Worm (Caenorhabditis elegans) whole organism, mixed stage, embryonic: ENCODE measurements around the gene sel-1.

Experiments used
- M03D4.4 ChIP-seq: sonication (generic microtip); optimal IDR thresholded peaks from 2 replicates; lab custom pipeline; 2017; ENCODE audit warnings: mild to moderate bottlenecking, missing genetic modification characterization, missing compliant biosample characterization
- bed-3 ChIP-seq: fragments of 200-800 bp; sonication (Bioruptor generic); optimal IDR thresholded peaks from 3 replicates; lab custom pipeline; 2018; ENCODE audit warnings: mild to moderate bottlenecking, missing genetic modification characterization, moderate library complexity, missing compliant biosample characterization
- blmp-1 ChIP-seq: fragments of 150-350 bp; optimal IDR thresholded peaks from 2 replicates; lab custom pipeline; 2014; ENCODE audit warnings: missing biosample characterization, missing genetic modification characterization
- ceh-39 ChIP-seq: fragments of 150-350 bp; optimal IDR thresholded peaks from 2 replicates; lab custom pipeline; 2014; ENCODE audit warnings: missing biosample characterization, missing genetic modification characterization
- ceh-83 ChIP-seq: fragments of 200-800 bp; sonication (Bioruptor generic); optimal IDR thresholded peaks from 2 replicates; lab custom pipeline; 2018; ENCODE audit warnings: mild to moderate bottlenecking, missing genetic modification characterization, missing compliant biosample characterization
- ces-1 ChIP-seq: fragments of 150-350 bp; optimal IDR thresholded peaks from 2 replicates; lab custom pipeline; 2014; ENCODE audit warnings: missing biosample characterization, missing genetic modification reagents, missing genetic modification characterization
- cnd-1 ChIP-seq: fragments of 200-800 bp; sonication (Bioruptor generic); optimal IDR thresholded peaks from 2 replicates; lab custom pipeline; 2018; ENCODE audit warnings: mild to moderate bottlenecking, missing genetic modification characterization, missing compliant biosample characterization
- drap-1 ChIP-seq: fragments of 200-800 bp; sonication (Bioruptor generic); optimal IDR thresholded peaks from 3 replicates; lab custom pipeline; 2018; ENCODE audit warnings: mild to moderate bottlenecking, missing genetic modification characterization, missing compliant biosample characterization
- elt-1 ChIP-seq: sonication (generic microtip); optimal IDR thresholded peaks from 2 replicates; lab custom pipeline; 2017; ENCODE audit warnings: missing genetic modification characterization, mild to moderate bottlenecking, missing compliant biosample characterization, antibody characterized with exemption, moderate library complexity, borderline replicate concordance; ENCODE audit not compliant: insufficient read depth
- elt-3 ChIP-seq: fragments of 150-350 bp; optimal IDR thresholded peaks from 2 replicates; lab custom pipeline; 2014; ENCODE audit warnings: missing biosample characterization, missing genetic modification characterization
- flh-1 ChIP-seq: fragments of 200-800 bp; sonication (Bioruptor generic); optimal IDR thresholded peaks from 2 replicates; lab custom pipeline; 2018; ENCODE audit warnings: mild to moderate bottlenecking, missing genetic modification characterization, moderate library complexity, missing compliant biosample characterization
- hlh-1 ChIP-seq: fragments of 150-350 bp; optimal IDR thresholded peaks from 2 replicates; lab custom pipeline; 2014; ENCODE audit warnings: missing biosample characterization, missing genetic modification reagents, missing genetic modification characterization
- lin-13 ChIP-seq: fragments of 150-350 bp; optimal IDR thresholded peaks from 2 replicates; lab custom pipeline; 2014; ENCODE audit warnings: missing biosample characterization, missing genetic modification characterization
- lin-32 ChIP-seq: fragments of 200-800 bp; sonication (Bioruptor generic); optimal IDR thresholded peaks from 2 replicates; lab custom pipeline; 2018; ENCODE audit warnings: mild to moderate bottlenecking, missing genetic modification characterization, missing compliant biosample characterization
- lsy-2 ChIP-seq: fragments of 150-350 bp; optimal IDR thresholded peaks from 2 replicates; lab custom pipeline; 2014; ENCODE audit warnings: missing biosample characterization, missing genetic modification characterization
- mab-5 ChIP-seq: fragments of 150-350 bp; optimal IDR thresholded peaks from 2 replicates; lab custom pipeline; 2014; ENCODE audit warnings: missing biosample characterization, missing genetic modification characterization
- mep-1 ChIP-seq: fragments of 150-350 bp; optimal IDR thresholded peaks from 2 replicates; lab custom pipeline; 2017; ENCODE audit warnings: missing biosample characterization, missing genetic modification reagents, missing genetic modification characterization, inconsistent platforms
- nhr-12 ChIP-seq: fragments of 150-350 bp; optimal IDR thresholded peaks from 2 replicates; lab custom pipeline; 2014; ENCODE audit warnings: missing biosample characterization, missing genetic modification characterization
- nhr-2 ChIP-seq: fragments of 150-350 bp; optimal IDR thresholded peaks from 2 replicates; lab custom pipeline; 2014; ENCODE audit warnings: missing biosample characterization, missing genetic modification characterization
- nhr-237 ChIP-seq: fragments of 150-350 bp; optimal IDR thresholded peaks from 2 replicates; lab custom pipeline; 2014; ENCODE audit warnings: missing biosample characterization, missing genetic modification characterization
- nhr-28 ChIP-seq: fragments of 150-350 bp; optimal IDR thresholded peaks from 2 replicates; lab custom pipeline; 2014; ENCODE audit warnings: missing biosample characterization, missing genetic modification characterization
- nhr-76 ChIP-seq: sonication (generic microtip); optimal IDR thresholded peaks from 2 replicates; lab custom pipeline; 2017; ENCODE audit warnings: missing biosample characterization, missing genetic modification characterization
- pha-4 ChIP-seq: fragments of 150-350 bp; optimal IDR thresholded peaks from 2 replicates; lab custom pipeline; 2018; ENCODE audit warnings: missing biosample characterization, missing genetic modification reagents, missing genetic modification characterization
- sem-2 ChIP-seq: fragments of 200-800 bp; sonication (Bioruptor generic); optimal IDR thresholded peaks from 2 replicates; lab custom pipeline; 2018; ENCODE audit warnings: mild to moderate bottlenecking, missing genetic modification characterization, missing compliant biosample characterization
- snpc-4 ChIP-seq: fragments of 150-350 bp; optimal IDR thresholded peaks from 2 replicates; lab custom pipeline; 2014; ENCODE audit warnings: missing biosample characterization, missing genetic modification characterization
- tbx-8 ChIP-seq: fragments of 200-800 bp; sonication (Bioruptor generic); optimal IDR thresholded peaks from 2 replicates; lab custom pipeline; 2018; ENCODE audit warnings: mild to moderate bottlenecking, missing genetic modification characterization, moderate library complexity, missing compliant biosample characterization
- unc-120 ChIP-seq: sonication (generic microtip); optimal IDR thresholded peaks from 2 replicates; lab custom pipeline; 2017; ENCODE audit warnings: missing genetic modification characterization, missing compliant biosample characterization; ENCODE audit not compliant: poor library complexity, severe bottlenecking
- unc-39 ChIP-seq: fragments of 150-350 bp; optimal IDR thresholded peaks from 2 replicates; lab custom pipeline; 2014; ENCODE audit warnings: missing biosample characterization, missing genetic modification characterization
- unc-62 ChIP-seq: fragments of 150-350 bp; optimal IDR thresholded peaks from 2 replicates; lab custom pipeline; 2014; ENCODE audit warnings: missing biosample characterization, missing genetic modification reagents, missing genetic modification characterization
- zip-8 ChIP-seq: fragments of 150-350 bp; optimal IDR thresholded peaks from 2 replicates; lab custom pipeline; 2014; ENCODE audit warnings: missing biosample characterization, missing genetic modification characterization
- ztf-11 ChIP-seq: fragments of 150-350 bp; optimal IDR thresholded peaks from 2 replicates; lab custom pipeline; 2014; ENCODE audit warnings: missing biosample characterization, missing genetic modification characterization

The sel-1 gene

ce11 chrV:12607113-12607512 is 46.6 kb downstream of the sel-1 start, which contains the start of gene erg-28:
Gene erg-28, plus strand, starts transcription at chrV:12607413.
- TF ChIP-seq unc-39 (tag; lab: Kevin White, UChicago), result no peak
- TF ChIP-seq, all 35 proteins: peak for 0

ce11 chrV:12608857-12609256 is 48.3 kb downstream of the sel-1 start, which contains the start of gene ZC116.5:
Gene ZC116.5, minus strand, starts transcription at chrV:12608957.
- TF ChIP-seq sem-2 (GFP tag; lab: Kevin White, UChicago) (no peak), tbx-8 (GFP tag; lab: Kevin White, UChicago) (no peak), lsy-2 (no peak), lin-13 (tag; lab: Kevin White, UChicago) (no peak), nhr-12 (tag; lab: Kevin White, UChicago) (no peak), elt-3 (tag; lab: Kevin White, UChicago) (no peak), nhr-237 (no peak), nhr-76 (no peak), unc-62 (GFP tag; lab: Kevin White, UChicago) (no peak), mab-5 (no peak), bed-3 (GFP tag; lab: Kevin White, UChicago) (no peak), ceh-39 (no peak), drap-1 (GFP tag; lab: Kevin White, UChicago) (no peak), pha-4 (tag; lab: Kevin White, UChicago) (no peak), ztf-11 (tag; lab: Kevin White, UChicago) (no peak), nhr-28 (tag; lab: Kevin White, UChicago) (no peak), cnd-1 (tag; lab: Kevin White, UChicago) (no peak), zip-8 (tag; lab: Kevin White, UChicago) (no peak), blmp-1 (tag; lab: Kevin White, UChicago) (no peak)
- TF ChIP-seq, all 35 proteins: peak for 0

ce11 chrV:12609526-12609925 is 49.0 kb downstream of the sel-1 start, which contains the start of gene ZC116.1:
Gene ZC116.1, plus strand, starts transcription at chrV:12609826.
- no peak for TF ChIP-seq mep-1 (tag; lab: Kevin White, UChicago)

- TF ChIP-seq hlh-1 (tag; lab: Kevin White, UChicago) (no peak), unc-39 (tag; lab: Kevin White, UChicago) (no peak), elt-1 (tag; lab: Kevin White, UChicago) (no peak), nhr-28 (tag; lab: Kevin White, UChicago) (no peak), lin-32 (GFP tag; lab: Kevin White, UChicago) (no peak), nhr-2 (no peak), unc-120 (no peak), ces-1 (no peak), snpc-4 (tag; lab: Kevin White, UChicago) (no peak), ceh-83 (GFP tag; lab: Kevin White, UChicago) (no peak), cnd-1 (tag; lab: Kevin White, UChicago) (no peak)
- TF ChIP-seq, all 35 proteins: peak for 0
These were observed 50.5 kb downstream of the sel-1 start, which contains the start of gene cubn-1 for ce11 chrV:12611029-12611428. Gene cubn-1, plus strand, starts transcription at chrV:12611329.

- no peak for TF ChIP-seq M03D4.4
- TF ChIP-seq nhr-2, result no peak
- TF ChIP-seq zip-8 (tag; lab: Kevin White, UChicago), result no peak
- no peak for TF ChIP-seq elt-1 (tag; lab: Kevin White, UChicago)
- TF ChIP-seq lin-13 (tag; lab: Kevin White, UChicago), result no peak
- TF ChIP-seq lsy-2, result no peak
- TF ChIP-seq sem-2 (GFP tag; lab: Kevin White, UChicago), result no peak
- no peak for TF ChIP-seq unc-39 (tag; lab: Kevin White, UChicago)
- TF ChIP-seq flh-1 (GFP tag; lab: Kevin White, UChicago), result no peak
- no peak for TF ChIP-seq unc-120
- no peak for TF ChIP-seq ztf-11 (tag; lab: Kevin White, UChicago)
- TF ChIP-seq bed-3 (GFP tag; lab: Kevin White, UChicago), result no peak
- TF ChIP-seq snpc-4 (tag; lab: Kevin White, UChicago), result no peak
- TF ChIP-seq elt-3 (tag; lab: Kevin White, UChicago), result no peak
- TF ChIP-seq lin-32 (GFP tag; lab: Kevin White, UChicago), result no peak
These were observed 51.6 kb downstream of the sel-1 start, which contains the start of gene cyc-2.2 for ce11 chrV:12612118-12612517. Gene cyc-2.2, minus strand, starts transcription at chrV:12612218.
